Worm (Caenorhabditis elegans) whole organism, L4 larva: Measurements from ENCODE around the gene F55B12.10.

Experiments used
- F26F4.8 ChIP-seq: fragments of 200-800 bp; sonication (Bioruptor generic); conservative IDR thresholded peaks from 2 replicates; pipeline ENCODE4 v1.3.6; 2022; ENCODE audit warnings: missing genetic modification characterization, missing compliant biosample characterization
- T20F7.1 ChIP-seq: fragments of 200-800 bp; sonication (Bioruptor generic); optimal IDR thresholded peaks from 2 replicates; lab custom pipeline; 2018; ENCODE audit warnings: mild to moderate bottlenecking, missing genetic modification characterization, missing compliant biosample characterization
- T26A8.4 ChIP-seq: fragments of 200-800 bp; sonication (Bioruptor generic); IDR thresholded peaks from 2 replicates; pipeline ENCODE4 v1.3.6; 2022; ENCODE audit warnings: missing genetic modification characterization, missing compliant biosample characterization
- Y105C5A.15 ChIP-seq: fragments of 200-800 bp; sonication (Bioruptor generic); IDR thresholded peaks from 2 replicates; pipeline ENCODE4 v1.3.6; 2022; ENCODE audit warnings: missing genetic modification characterization, missing compliant biosample characterization
- Y5F2A.4 ChIP-seq: fragments of 200-800 bp; sonication (Bioruptor generic); optimal IDR thresholded peaks from 2 replicates; lab custom pipeline; 2018; ENCODE audit warnings: mild to moderate bottlenecking, missing genetic modification characterization, missing compliant biosample characterization
- Y75B8A.6 ChIP-seq: fragments of 200-800 bp; sonication (Bioruptor generic); IDR thresholded peaks from 2 replicates; pipeline ENCODE4 v1.3.6; 2022; ENCODE audit warnings: missing genetic modification reagents, missing genetic modification characterization, missing compliant biosample characterization
- aha-1 ChIP-seq: fragments of 150-350 bp; peaks from one replicate; lab custom pipeline; 2014; ENCODE audit warnings: missing biosample characterization, missing genetic modification characterization
- aly-2 ChIP-seq: sonication (generic microtip); optimal IDR thresholded peaks from 2 replicates; lab custom pipeline; 2018; ENCODE audit warnings: missing biosample characterization, missing genetic modification characterization
- ama-1 ChIP-seq: fragments of 150-350 bp; optimal IDR thresholded peaks from 2 replicates; lab custom pipeline; 2014; ENCODE audit warnings: inconsistent platforms, mixed read lengths
- arid-1 ChIP-seq: fragments of 200-800 bp; sonication (Bioruptor generic); conservative IDR thresholded peaks from 2 replicates; pipeline ENCODE4 v1.3.6; 2022; ENCODE audit warnings: missing genetic modification reagents, missing genetic modification characterization, missing compliant biosample characterization
- ceh-20 ChIP-seq: fragments of 200-800 bp; sonication (Bioruptor generic); IDR thresholded peaks from 2 replicates; pipeline ENCODE4 v1.3.6; 2022; ENCODE audit warnings: missing genetic modification reagents, missing genetic modification characterization, missing compliant biosample characterization
- ceh-28 ChIP-seq: fragments of 150-350 bp; optimal IDR thresholded peaks from 2 replicates; lab custom pipeline; 2014; ENCODE audit warnings: missing biosample characterization, missing genetic modification reagents, missing genetic modification characterization
- ceh-44 ChIP-seq: fragments of 200-800 bp; sonication (Bioruptor generic); IDR thresholded peaks from 2 replicates; pipeline ENCODE4 v1.3.6; 2022; ENCODE audit warnings: missing genetic modification reagents, missing genetic modification characterization, missing compliant biosample characterization
- ctbp-1 ChIP-seq: fragments of 200-800 bp; sonication (Bioruptor generic); IDR thresholded peaks from 2 replicates; pipeline ENCODE4 v1.3.6; 2022; ENCODE audit warnings: missing genetic modification reagents, missing genetic modification characterization, missing compliant biosample characterization
- daf-8 ChIP-seq: fragments of 200-800 bp; sonication (Bioruptor generic); IDR thresholded peaks from 2 replicates; pipeline ENCODE4 v1.3.6; 2022; ENCODE audit warnings: missing genetic modification characterization, missing compliant biosample characterization
- dmd-9 ChIP-seq: fragments of 200-800 bp; sonication (Bioruptor generic); IDR thresholded peaks from 2 replicates; pipeline ENCODE4 v1.3.6; 2022; ENCODE audit warnings: missing genetic modification reagents, missing genetic modification characterization, missing compliant biosample characterization
- duxl-1 ChIP-seq: sonication (generic microtip); optimal IDR thresholded peaks from 2 replicates; lab custom pipeline; 2016; ENCODE audit warnings: mild to moderate bottlenecking, missing genetic modification characterization, moderate library complexity, missing compliant biosample characterization; ENCODE audit not compliant: poor library complexity
- fkh-10 ChIP-seq: fragments of 150-350 bp; optimal IDR thresholded peaks from 2 replicates; lab custom pipeline; 2014; ENCODE audit warnings: missing biosample characterization, missing genetic modification reagents, missing genetic modification characterization
- fos-1 ChIP-seq: fragments of 150-350 bp; optimal IDR thresholded peaks from 2 replicates; lab custom pipeline; 2014; ENCODE audit warnings: missing biosample characterization, missing genetic modification characterization
- hmg-1.1 ChIP-seq: fragments of 200-800 bp; sonication (Bioruptor generic); IDR thresholded peaks from 2 replicates; pipeline ENCODE4 v1.3.6; 2022; ENCODE audit warnings: missing genetic modification reagents, missing genetic modification characterization, missing compliant biosample characterization
- jun-1 ChIP-seq: fragments of 150-350 bp; optimal IDR thresholded peaks from 2 replicates; lab custom pipeline; 2014; ENCODE audit warnings: missing biosample characterization, missing genetic modification reagents, missing genetic modification characterization
- lim-7 ChIP-seq: fragments of 200-800 bp; sonication (Bioruptor generic); IDR thresholded peaks from 2 replicates; pipeline ENCODE4 v1.3.6; 2022; ENCODE audit warnings: missing genetic modification characterization, missing compliant biosample characterization
- lin-1 ChIP-seq: fragments of 200-800 bp; sonication (Bioruptor generic); IDR thresholded peaks from 2 replicates; pipeline ENCODE4 v1.3.6; 2022; ENCODE audit warnings: missing genetic modification reagents, missing genetic modification characterization, missing compliant biosample characterization
- lin-13 ChIP-seq: fragments of 150-350 bp; optimal IDR thresholded peaks from 2 replicates; lab custom pipeline; 2014; ENCODE audit warnings: missing biosample characterization, missing genetic modification reagents, missing genetic modification characterization
- lin-38 ChIP-seq: fragments of 200-800 bp; sonication (Bioruptor generic); IDR thresholded peaks from 2 replicates; pipeline ENCODE4 v1.3.6; 2022; ENCODE audit warnings: missing genetic modification reagents, missing genetic modification characterization, missing compliant biosample characterization
- lir-3 ChIP-seq: sonication (generic microtip); optimal IDR thresholded peaks from 2 replicates; lab custom pipeline; 2016; ENCODE audit warnings: mild to moderate bottlenecking, missing genetic modification characterization, missing compliant biosample characterization
- lsy-2 ChIP-seq, 2 experiments: fragments of 150-350 bp in 1 of 2; sonication (generic microtip) in 1 of 2; optimal IDR thresholded peaks; 2 replicates each; lab custom pipeline; 2014 to 2017; ENCODE audit warnings: missing biosample characterization in 2 of 2, missing genetic modification characterization in 2 of 2
- madf-5 ChIP-seq, 2 experiments: fragments of 200-800 bp; sonication (Bioruptor generic); IDR thresholded peaks; 2 replicates each; pipeline ENCODE4 v1.3.6; 2022; ENCODE audit warnings: missing compliant biosample characterization in 2 of 2, missing genetic modification characterization in 2 of 2
- mdl-1 ChIP-seq, 2 experiments: fragments of 150-350 bp in 1 of 2; sonication (generic microtip) in 1 of 2; optimal IDR thresholded peaks; 2 replicates each; lab custom pipeline; 2014 to 2017; ENCODE audit warnings: missing biosample characterization in 2 of 2, missing genetic modification characterization in 2 of 2
- mxl-2 ChIP-seq: fragments of 200-800 bp; sonication (Bioruptor generic); conservative IDR thresholded peaks from 2 replicates; pipeline ENCODE4 v1.3.6; 2022; ENCODE audit warnings: missing genetic modification reagents, missing genetic modification characterization, missing compliant biosample characterization
- mxl-3 ChIP-seq: fragments of 200-800 bp; sonication (Bioruptor generic); optimal IDR thresholded peaks from 2 replicates; lab custom pipeline; 2018; ENCODE audit warnings: mild to moderate bottlenecking, missing genetic modification characterization, missing compliant biosample characterization
- nhr-102 ChIP-seq: sonication (generic microtip); optimal IDR thresholded peaks from 2 replicates; lab custom pipeline; 2016; ENCODE audit warnings: mild to moderate bottlenecking, missing genetic modification characterization, moderate library complexity, missing compliant biosample characterization
- nhr-237 ChIP-seq: sonication (generic microtip); optimal IDR thresholded peaks from 2 replicates; lab custom pipeline; 2017; ENCODE audit warnings: missing biosample characterization, missing genetic modification characterization
- nhr-25 ChIP-seq: sonication (generic microtip); optimal IDR thresholded peaks from 2 replicates; lab custom pipeline; 2017; ENCODE audit warnings: missing genetic modification characterization, mild to moderate bottlenecking, missing compliant biosample characterization, antibody characterized with exemption, moderate library complexity, borderline replicate concordance; ENCODE audit not compliant: insufficient read depth
- nhr-28 ChIP-seq: fragments of 150-350 bp; optimal IDR thresholded peaks from 2 replicates; lab custom pipeline; 2014; ENCODE audit warnings: missing biosample characterization, missing genetic modification characterization
- nhr-6 ChIP-seq: fragments of 150-350 bp; optimal IDR thresholded peaks from 2 replicates; lab custom pipeline; 2014; ENCODE audit warnings: missing biosample characterization, missing genetic modification characterization
- pha-4 ChIP-seq, 2 experiments: fragments of 150-350 bp in 1 of 2; fragments of 200-800 bp in 1 of 2; sonication (Bioruptor generic) in 1 of 2; IDR thresholded peaks in 1 of 2; optimal IDR thresholded peaks in 1 of 2; 2 replicates each; pipeline versions ENCODE4 v1.3.6 to Lab custom; 2014 to 2022; ENCODE audit warnings: missing genetic modification characterization in 2 of 2, missing genetic modification reagents in 2 of 2, missing biosample characterization in 1 of 2, missing compliant biosample characterization in 1 of 2
- rbr-2 ChIP-seq: sonication (generic microtip); optimal IDR thresholded peaks from 2 replicates; lab custom pipeline; 2016; ENCODE audit warnings: missing genotype, missing genetic modification characterization, missing compliant biosample characterization
- saeg-2 ChIP-seq: fragments of 200-800 bp; sonication (Bioruptor generic); IDR thresholded peaks from 2 replicates; pipeline ENCODE4 v1.3.6; 2022; ENCODE audit warnings: missing genetic modification reagents, missing genetic modification characterization, missing compliant biosample characterization
- sdz-12 ChIP-seq: fragments of 200-800 bp; sonication (Bioruptor generic); optimal IDR thresholded peaks from 2 replicates; lab custom pipeline; 2018; ENCODE audit warnings: mild to moderate bottlenecking, missing genetic modification characterization, missing compliant biosample characterization
- set-16 ChIP-seq: fragments of 200-800 bp; sonication (Bioruptor generic); IDR thresholded peaks from 2 replicates; pipeline ENCODE4 v1.3.6; 2022; ENCODE audit warnings: missing genetic modification reagents, missing genetic modification characterization, missing compliant biosample characterization
- snpc-1.2 ChIP-seq: fragments of 200-800 bp; sonication (Bioruptor generic); IDR thresholded peaks from 2 replicates; pipeline ENCODE4 v1.3.6; 2022; ENCODE audit warnings: missing genetic modification reagents, missing genetic modification characterization, missing compliant biosample characterization
- snpc-4 ChIP-seq: fragments of 150-350 bp; optimal IDR thresholded peaks from 2 replicates; lab custom pipeline; 2014; ENCODE audit warnings: missing biosample characterization, missing genetic modification characterization
- tag-97 ChIP-seq: fragments of 200-800 bp; sonication (Bioruptor generic); IDR thresholded peaks from 2 replicates; pipeline ENCODE4 v1.3.6; 2022; ENCODE audit warnings: missing genetic modification characterization, missing compliant biosample characterization
- tra-1 ChIP-seq: fragments of 200-800 bp; sonication (Bioruptor generic); IDR thresholded peaks from 2 replicates; pipeline ENCODE4 v1.3.6; 2022; ENCODE audit warnings: missing genetic modification reagents, missing genetic modification characterization, missing compliant biosample characterization
- unc-39 ChIP-seq: sonication (generic microtip); optimal IDR thresholded peaks from 2 replicates; lab custom pipeline; 2017; ENCODE audit warnings: missing biosample characterization, missing genetic modification characterization
- unc-62 ChIP-seq, 3 experiments: fragments of 150-350 bp in 1 of 3; sonication (generic microtip); optimal IDR thresholded peaks in 2 of 3; peaks in 1 of 3; 1 replicate in 1 of 3; 2 replicates in 2 of 3; lab custom pipeline; 2014 to 2017; ENCODE audit warnings: missing biosample characterization in 3 of 3, missing genetic modification characterization in 3 of 3, missing genetic modification reagents in 3 of 3, missing genotype in 1 of 3
- vab-7 ChIP-seq: fragments of 200-800 bp; sonication (Bioruptor generic); IDR thresholded peaks from 2 replicates; pipeline ENCODE4 v1.3.6; 2022; ENCODE audit warnings: missing genetic modification reagents, missing genetic modification characterization, missing compliant biosample characterization
- zfp-2 ChIP-seq: sonication (generic microtip); optimal IDR thresholded peaks from 2 replicates; lab custom pipeline; 2016; ENCODE audit warnings: mild to moderate bottlenecking, missing genetic modification characterization, missing compliant biosample characterization
- ztf-7 ChIP-seq: fragments of 150-350 bp; optimal IDR thresholded peaks from 2 replicates; lab custom pipeline; 2014; ENCODE audit warnings: missing biosample characterization, missing genetic modification characterization

Gene F55B12.10

ce11 chrV:13818824-13819408 is 20.6 kb upstream of the F55B12.10 start, which contains the start of gene sel-10 (continued):
- TF ChIP-seq nhr-237: no peak
- TF ChIP-seq lin-13 (GFP tag; lab: Kevin White, UChicago): peak; percentile 66
- TF ChIP-seq duxl-1 (tag; lab: Kevin White, UChicago): peak; percentile 66
- TF ChIP-seq lin-38 (GFP tag; lab: Robert Waterston, UW): no peak
- TF ChIP-seq aha-1: peak; percentile 98
- TF ChIP-seq ztf-7 (tag; lab: Kevin White, UChicago): no peak
- no peak for TF ChIP-seq ceh-44 (GFP tag; lab: Robert Waterston, UW)
- TF ChIP-seq sdz-12 (GFP tag; lab: Kevin White, UChicago): no peak
- peak in 1 of 2 experiments; percentile 59 for TF ChIP-seq unc-62 (GFP tag; optimal IDR thresholded peaks at IDR 0.05 in 1 of 2; lab: Kevin White, UChicago)
- no peak for TF ChIP-seq unc-62 (tag; optimal IDR thresholded peaks at IDR 0.05; lab: Kevin White, UChicago)
- TF ChIP-seq nhr-6 (tag; lab: Kevin White, UChicago): peak; percentile 89
- no peak for TF ChIP-seq daf-8 (GFP tag; lab: Robert Waterston, UW)
- no peak for TF ChIP-seq tra-1
- TF ChIP-seq snpc-4 (tag; lab: Kevin White, UChicago): no peak
- no peak for TF ChIP-seq ctbp-1
- TF ChIP-seq lir-3 (tag; lab: Kevin White, UChicago): no peak
- TF ChIP-seq lsy-2 (tag; optimal IDR thresholded peaks at IDR 0.05; lab: Kevin White, UChicago): peak in 1 of 2 experiments; percentile 83
- TF ChIP-seq ceh-20: no peak
- TF ChIP-seq ama-1 (lab: Kevin White, UChicago): no peak
- peak; percentile 30; the same call in 1 of the 2 replicates for TF ChIP-seq pha-4 (GFP tag; IDR thresholded peaks at IDR 0.05; lab: Robert Waterston, UW)
- TF ChIP-seq pha-4 (tag; optimal IDR thresholded peaks at IDR 0.05; lab: Kevin White, UChicago): peak; percentile 47
- no peak for TF ChIP-seq vab-7 (GFP tag; lab: Robert Waterston, UW)
- peak; percentile 74 for TF ChIP-seq rbr-2 (tag; lab: Kevin White, UChicago)
- no peak for TF ChIP-seq Y105C5A.15 (GFP tag; lab: Robert Waterston, UW)
- TF ChIP-seq saeg-2 (GFP tag; lab: Robert Waterston, UW): no peak
- TF ChIP-seq aly-2 (tag; lab: Kevin White, UChicago): no peak
- TF ChIP-seq mxl-2 (GFP tag; lab: Robert Waterston, UW): no peak
- TF ChIP-seq tag-97 (GFP tag; lab: Robert Waterston, UW): no peak
- no peak for TF ChIP-seq nhr-25 (tag; lab: Kevin White, UChicago)
- TF ChIP-seq snpc-1.2 (GFP tag; lab: Robert Waterston, UW): no peak
- no peak for TF ChIP-seq T26A8.4 (GFP tag; lab: Robert Waterston, UW)
- no peak for TF ChIP-seq mdl-1 (tag; optimal IDR thresholded peaks at IDR 0.05; lab: Kevin White, UChicago)
- TF ChIP-seq zfp-2 (tag; lab: Kevin White, UChicago): no peak
- no peak for TF ChIP-seq nhr-102 (tag; lab: Kevin White, UChicago)
- TF ChIP-seq dmd-9 (GFP tag; lab: Robert Waterston, UW): no peak
- TF ChIP-seq jun-1: no peak
- TF ChIP-seq Y5F2A.4 (GFP tag; lab: Kevin White, UChicago): no peak
- TF ChIP-seq set-16: no peak
- peak; percentile 52 for TF ChIP-seq nhr-28 (tag; lab: Kevin White, UChicago)
- TF ChIP-seq arid-1: 0 out of 2 replicates have a peak, but pooled peaks have one; percentile 33
- TF ChIP-seq hmg-1.1: 0 out of 2 replicates have a peak, but pooled peaks have one; percentile 59
- no peak for TF ChIP-seq lim-7 (GFP tag; lab: Robert Waterston, UW)
- TF ChIP-seq ceh-28: no peak
- no peak for TF ChIP-seq F26F4.8 (GFP tag; lab: Robert Waterston, UW)
- no peak for TF ChIP-seq unc-39
- TF ChIP-seq fos-1 (tag; lab: Kevin White, UChicago): no peak
- no peak for TF ChIP-seq madf-5 (GFP tag; IDR thresholded peaks at IDR 0.05; lab: Robert Waterston, UW)
- TF ChIP-seq fkh-10 (GFP tag; lab: Kevin White, UChicago): no peak
- no peak for TF ChIP-seq lin-1 (GFP tag; lab: Robert Waterston, UW)
- TF ChIP-seq mxl-3 (GFP tag; lab: Kevin White, UChicago): peak; percentile 57
- TF ChIP-seq T20F7.1 (GFP tag; lab: Kevin White, UChicago): peak; percentile 67
- no peak for TF ChIP-seq Y75B8A.6 (GFP tag; lab: Robert Waterston, UW)
